Worm (Caenorhabditis elegans) whole organism, late embryonic: Measurements from ENCODE around the gene rsks-1.
A peak's percentile ranks its signal among the peaks of the same experiment; 100 is the strongest.

Source experiments
- C08G9.2 ChIP-seq: sonication (generic microtip); optimal IDR thresholded peaks from 2 replicates; lab custom pipeline; 2016; ENCODE audit warnings: mild to moderate bottlenecking, missing genetic modification characterization, moderate library complexity, missing compliant biosample characterization
- C38D4.7 ChIP-seq: fragments of 200-800 bp; sonication (Bioruptor generic); optimal IDR thresholded peaks from 2 replicates; lab custom pipeline; 2018; ENCODE audit warnings: mild to moderate bottlenecking, missing genetic modification characterization, moderate library complexity, missing compliant biosample characterization
- F13H6.1 ChIP-seq: sonication (generic microtip); optimal IDR thresholded peaks from 2 replicates; lab custom pipeline; 2016; ENCODE audit warnings: missing genetic modification characterization, missing compliant biosample characterization
- T23F11.4 ChIP-seq: fragments of 200-800 bp; sonication (Bioruptor generic); optimal IDR thresholded peaks from 2 replicates; lab custom pipeline; 2018; ENCODE audit warnings: mild to moderate bottlenecking, missing genetic modification characterization, missing compliant biosample characterization
- ahr-1 ChIP-seq: sonication (generic microtip); optimal IDR thresholded peaks from 2 replicates; lab custom pipeline; 2016; ENCODE audit warnings: missing genetic modification characterization, missing compliant biosample characterization
- ceh-14 ChIP-seq: sonication (generic microtip); optimal IDR thresholded peaks from 2 replicates; lab custom pipeline; 2016; ENCODE audit warnings: missing genotype, missing genetic modification characterization, missing compliant biosample characterization
- ceh-2 ChIP-seq: sonication (generic microtip); optimal IDR thresholded peaks from 2 replicates; lab custom pipeline; 2016; ENCODE audit warnings: missing genotype, missing genetic modification characterization, missing compliant biosample characterization
- ceh-24 ChIP-seq: sonication (generic microtip); optimal IDR thresholded peaks from 2 replicates; lab custom pipeline; 2016; ENCODE audit warnings: mild to moderate bottlenecking, missing genetic modification characterization, missing compliant biosample characterization
- ceh-30 ChIP-seq: fragments of 150-350 bp; optimal IDR thresholded peaks from 2 replicates; lab custom pipeline; 2014; ENCODE audit warnings: missing biosample characterization, missing genetic modification characterization
- ceh-31 ChIP-seq: sonication (generic microtip); optimal IDR thresholded peaks from 2 replicates; lab custom pipeline; 2016; ENCODE audit warnings: missing genetic modification characterization, missing compliant biosample characterization
- ceh-34 ChIP-seq: sonication (generic microtip); optimal IDR thresholded peaks from 2 replicates; lab custom pipeline; 2016; ENCODE audit warnings: mild to moderate bottlenecking, missing genetic modification characterization, missing compliant biosample characterization
- ceh-48 ChIP-seq: sonication (generic microtip); optimal IDR thresholded peaks from 2 replicates; lab custom pipeline; 2016; ENCODE audit warnings: missing genetic modification characterization, inconsistent platforms, missing compliant biosample characterization
- che-1 ChIP-seq: sonication (generic microtip); optimal IDR thresholded peaks from 2 replicates; lab custom pipeline; 2016; ENCODE audit warnings: mild to moderate bottlenecking, missing genetic modification characterization, missing compliant biosample characterization
- dmd-4 ChIP-seq: sonication (generic microtip); optimal IDR thresholded peaks from 2 replicates; lab custom pipeline; 2016; ENCODE audit warnings: borderline replicate concordance, missing genetic modification characterization, missing compliant biosample characterization
- dve-1 ChIP-seq: sonication (generic microtip); optimal IDR thresholded peaks from 2 replicates; lab custom pipeline; 2017; ENCODE audit warnings: antibody characterized with exemption, mild to moderate bottlenecking, missing genetic modification characterization, missing compliant biosample characterization
- elt-2 ChIP-seq: sonication (generic microtip); optimal IDR thresholded peaks from 2 replicates; lab custom pipeline; 2016; ENCODE audit warnings: missing genetic modification reagents, missing genetic modification characterization, missing compliant biosample characterization
- elt-4 ChIP-seq: sonication (generic microtip); optimal IDR thresholded peaks from 2 replicates; lab custom pipeline; 2016; ENCODE audit warnings: missing genetic modification characterization, missing compliant biosample characterization
- ets-4 ChIP-seq: sonication (generic microtip); optimal IDR thresholded peaks from 2 replicates; lab custom pipeline; 2016; ENCODE audit warnings: missing genetic modification characterization, missing compliant biosample characterization
- fax-1 ChIP-seq: sonication (generic microtip); optimal IDR thresholded peaks from 2 replicates; lab custom pipeline; 2016; ENCODE audit warnings: missing genotype, missing genetic modification characterization, missing compliant biosample characterization
- fkh-10 ChIP-seq: fragments of 150-350 bp; optimal IDR thresholded peaks from 2 replicates; lab custom pipeline; 2014; ENCODE audit warnings: missing biosample characterization, missing genetic modification reagents, missing genetic modification characterization
- fkh-6 ChIP-seq: sonication (generic microtip); optimal IDR thresholded peaks from 2 replicates; lab custom pipeline; 2016; ENCODE audit warnings: missing genetic modification characterization, missing compliant biosample characterization
- gmeb-2 ChIP-seq: sonication (generic microtip); optimal IDR thresholded peaks from 2 replicates; lab custom pipeline; 2016; ENCODE audit warnings: missing genetic modification characterization, inconsistent platforms, missing compliant biosample characterization
- hlh-13 ChIP-seq: fragments of 200-800 bp; sonication (Bioruptor generic); optimal IDR thresholded peaks from 2 replicates; lab custom pipeline; 2018; ENCODE audit warnings: mild to moderate bottlenecking, missing genetic modification characterization, missing compliant biosample characterization
- hlh-8 ChIP-seq: sonication (generic microtip); optimal IDR thresholded peaks from 2 replicates; lab custom pipeline; 2016; ENCODE audit warnings: missing genotype, missing genetic modification characterization, missing compliant biosample characterization
- lin-11 ChIP-seq: fragments of 200-800 bp; sonication (Bioruptor generic); optimal IDR thresholded peaks from 2 replicates; lab custom pipeline; 2018; ENCODE audit warnings: mild to moderate bottlenecking, missing genetic modification characterization, missing compliant biosample characterization
- madf-2 ChIP-seq: sonication (generic microtip); optimal IDR thresholded peaks from 2 replicates; lab custom pipeline; 2017; ENCODE audit warnings: missing genetic modification characterization, missing compliant biosample characterization
- mec-3 ChIP-seq: sonication (generic microtip); optimal IDR thresholded peaks from 2 replicates; lab custom pipeline; 2016; ENCODE audit warnings: borderline replicate concordance, missing genetic modification characterization, missing compliant biosample characterization
- nfya-1 ChIP-seq: sonication (generic microtip); optimal IDR thresholded peaks from 2 replicates; lab custom pipeline; 2017; ENCODE audit warnings: missing genetic modification characterization, mild to moderate bottlenecking, missing compliant biosample characterization, antibody characterized with exemption, moderate library complexity
- nhr-11 ChIP-seq: fragments of 150-350 bp; optimal IDR thresholded peaks from 2 replicates; lab custom pipeline; 2014; ENCODE audit warnings: missing biosample characterization, missing genetic modification characterization
- npax-4 ChIP-seq: sonication (generic microtip); optimal IDR thresholded peaks from 2 replicates; lab custom pipeline; 2016; ENCODE audit warnings: missing genetic modification characterization, missing compliant biosample characterization
- pax-1 ChIP-seq: fragments of 150-350 bp; optimal IDR thresholded peaks from 2 replicates; lab custom pipeline; 2014; ENCODE audit warnings: missing biosample characterization, missing genetic modification characterization
- pha-2 ChIP-seq: sonication (generic microtip); optimal IDR thresholded peaks from 2 replicates; lab custom pipeline; 2017; ENCODE audit warnings: mild to moderate bottlenecking, missing genetic modification characterization, missing compliant biosample characterization
- pha-4 ChIP-seq: fragments of 150-350 bp; optimal IDR thresholded peaks from 2 replicates; lab custom pipeline; 2018; ENCODE audit warnings: missing biosample characterization, missing genetic modification reagents, missing genetic modification characterization
- pqm-1 ChIP-seq: sonication (generic microtip); optimal IDR thresholded peaks from 2 replicates; lab custom pipeline; 2016; ENCODE audit warnings: missing genetic modification characterization, missing compliant biosample characterization
- pros-1 ChIP-seq: fragments of 150-350 bp; optimal IDR thresholded peaks from 2 replicates; lab custom pipeline; 2014; ENCODE audit warnings: missing biosample characterization, missing genetic modification reagents, missing genetic modification characterization
- rnt-1 ChIP-seq: sonication (generic microtip); optimal IDR thresholded peaks from 2 replicates; lab custom pipeline; 2016; ENCODE audit warnings: missing genetic modification characterization, missing compliant biosample characterization
- sox-2 ChIP-seq: fragments of 200-800 bp; sonication (Bioruptor generic); IDR thresholded peaks from 2 replicates; pipeline ENCODE4 v1.3.6; 2022; ENCODE audit warnings: missing genetic modification reagents, missing genetic modification characterization, missing compliant biosample characterization
- sox-4 ChIP-seq: sonication (generic microtip); optimal IDR thresholded peaks from 2 replicates; lab custom pipeline; 2017; ENCODE audit warnings: mild to moderate bottlenecking, missing genetic modification characterization, inconsistent platforms, missing compliant biosample characterization
- syd-9 ChIP-seq: sonication (generic microtip); optimal IDR thresholded peaks from 2 replicates; lab custom pipeline; 2016; ENCODE audit warnings: mild to moderate bottlenecking, missing genetic modification characterization, moderate library complexity, missing compliant biosample characterization
- tbx-2 ChIP-seq: sonication (generic microtip); optimal IDR thresholded peaks from 2 replicates; lab custom pipeline; 2016; ENCODE audit warnings: missing genetic modification characterization, missing compliant biosample characterization
- tbx-7 ChIP-seq: sonication (generic microtip); optimal IDR thresholded peaks from 2 replicates; lab custom pipeline; 2016; ENCODE audit warnings: missing genotype, missing genetic modification characterization, missing compliant biosample characterization
- ttx-3 ChIP-seq: sonication (generic microtip); optimal IDR thresholded peaks from 2 replicates; lab custom pipeline; 2016; ENCODE audit warnings: missing genetic modification reagents, missing genetic modification characterization, missing compliant biosample characterization
- unc-42 ChIP-seq: sonication (generic microtip); optimal IDR thresholded peaks from 2 replicates; lab custom pipeline; 2016; ENCODE audit warnings: missing genotype, missing genetic modification characterization, missing compliant biosample characterization
- zip-5 ChIP-seq: sonication (generic microtip); optimal IDR thresholded peaks from 2 replicates; lab custom pipeline; 2016; ENCODE audit warnings: missing genetic modification characterization, missing compliant biosample characterization

rsks-1 gene

DNA sequence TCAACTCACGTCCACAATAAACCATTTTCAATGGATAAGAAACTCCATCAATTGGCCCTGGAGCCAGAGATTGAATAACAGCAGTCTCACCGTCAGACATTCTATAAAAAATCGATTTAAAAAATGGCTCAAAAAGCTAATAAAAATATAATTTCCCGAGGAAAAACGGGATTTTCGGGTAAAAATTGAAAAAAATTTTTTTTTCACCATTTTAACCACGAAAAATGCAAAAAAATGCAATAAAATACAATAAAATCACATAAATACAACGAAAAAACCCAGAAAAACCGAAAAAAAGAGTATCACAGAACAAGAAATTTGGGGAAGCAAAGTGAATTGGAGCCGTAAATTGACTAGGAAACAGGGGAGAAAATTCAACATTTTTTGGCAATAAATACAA lies 33.9 kb downstream of the rsks-1 start, which contains the start of gene Y47D3A.21:
TSS of gene Y47D3A.21 (minus strand) at position 101 of the 400 bp plus-strand sequence.
- TF ChIP-seq elt-4 (tag; lab: Kevin White, UChicago) (no peak), lin-11 (tag; lab: Kevin White, UChicago) (no peak), dve-1 (tag; lab: Kevin White, UChicago) (no peak), npax-4 (no peak), ceh-30 (tag; lab: Kevin White, UChicago) (no peak), gmeb-2 (tag; lab: Kevin White, UChicago) (no peak), pha-4 (tag; lab: Kevin White, UChicago) (no peak), ceh-24 (tag; lab: Kevin White, UChicago) (no peak), nhr-11 (no peak), ceh-31 (no peak), sox-4 (no peak), C38D4.7 (GFP tag; lab: Kevin White, UChicago) (no peak), hlh-13 (GFP tag; lab: Kevin White, UChicago) (no peak), pros-1 (no peak), dmd-4 (tag; lab: Kevin White, UChicago) (no peak), sox-2 (GFP tag; lab: Robert Waterston, UW) (no peak), ahr-1 (tag; lab: Kevin White, UChicago) (no peak)
- TF ChIP-seq, all 69 proteins: peak for 0

- peak; percentile 42 for TF ChIP-seq ceh-48
- TF ChIP-seq pha-2 (tag; lab: Kevin White, UChicago): no peak
- TF ChIP-seq C08G9.2: no peak
- TF ChIP-seq, all 69 proteins: peak for 1
These were observed 35.0 kb downstream of the rsks-1 start for ce11 chrIII:11279954-11280353.

DNA sequence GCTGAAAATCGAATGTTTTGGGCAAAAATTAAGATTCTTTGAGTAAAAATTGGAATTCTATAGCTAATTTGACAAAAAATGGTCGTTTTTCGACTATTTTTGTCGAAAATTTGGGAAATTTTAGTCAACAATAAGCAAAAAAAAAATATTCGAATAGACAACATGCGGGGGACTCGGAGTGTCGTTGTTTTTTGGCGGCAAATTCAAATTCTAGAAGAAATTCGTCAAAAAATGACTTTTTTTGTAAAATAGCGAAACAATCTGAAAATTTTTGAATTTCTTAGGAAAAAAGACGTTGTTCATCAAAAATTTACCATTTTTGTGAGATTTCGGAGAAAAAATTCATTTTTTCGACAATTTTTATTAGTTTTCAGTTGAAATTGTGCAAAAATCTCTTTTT lies 38.7 kb downstream of the rsks-1 start:
- TF ChIP-seq dve-1 (tag; lab: Kevin White, UChicago) (no peak), pax-1 (tag; lab: Kevin White, UChicago) (no peak), madf-2 (tag; lab: Kevin White, UChicago) (no peak), fkh-10 (no peak), fkh-6 (tag; lab: Kevin White, UChicago) (no peak), sox-4 (no peak), ceh-34 (tag; lab: Kevin White, UChicago) (no peak)

ce11 chrIII:11286069-11286468 lies 41.1 kb downstream of the rsks-1 start:
- TF ChIP-seq syd-9 (tag; lab: Kevin White, UChicago) (no peak), rnt-1 (tag; lab: Kevin White, UChicago) (no peak), nfya-1 (tag; lab: Kevin White, UChicago) (no peak), che-1 (no peak), ttx-3 (no peak), gmeb-2 (tag; lab: Kevin White, UChicago) (no peak), zip-5 (tag; lab: Kevin White, UChicago) (peak; percentile 51), tbx-2 (tag; lab: Kevin White, UChicago) (peak; percentile 71), unc-42 (peak; percentile 71), elt-2 (tag; lab: Kevin White, UChicago) (peak; percentile 11), pqm-1 (tag; lab: Kevin White, UChicago) (no peak), fax-1 (tag; lab: Kevin White, UChicago) (peak; percentile 14), hlh-8 (tag; lab: Kevin White, UChicago) (peak; percentile 34), T23F11.4 (GFP tag; lab: Kevin White, UChicago) (no peak), mec-3 (tag; lab: Kevin White, UChicago) (peak; percentile 68), dmd-4 (tag; lab: Kevin White, UChicago) (no peak), ets-4 (tag; lab: Kevin White, UChicago) (peak; percentile 67), F13H6.1 (no peak), ceh-2 (tag; lab: Kevin White, UChicago) (peak; percentile 77), tbx-7 (tag; lab: Kevin White, UChicago) (peak; percentile 61), elt-4 (tag; lab: Kevin White, UChicago) (no peak), ceh-31 (peak; percentile 84), ceh-14 (peak; percentile 43), nhr-11 (no peak), C08G9.2 (peak; percentile 84)
